Fruit fly (Drosophila melanogaster) whole organism: ENCODE data around the gene Six4.

Experiments
- CG8478 ChIP-seq: fragments of >200 bp; optimal IDR thresholded peaks from 2 replicates; lab custom pipeline; 2018; ENCODE audit warnings: inconsistent platforms
- Dll ChIP-seq: fragments of >200 bp; optimal IDR thresholded peaks from 2 replicates; lab custom pipeline; 2017
- EcR ChIP-seq, 2 experiments: fragments of >200 bp; optimal IDR thresholded peaks; 2 replicates each; lab custom pipeline; 2017; ENCODE audit warnings: missing biosample characterization in 2 of 2, missing genetic modification characterization in 2 of 2, missing genetic modification reagents in 2 of 2
- pan ChIP-seq: fragments of >200 bp; optimal IDR thresholded peaks from 2 replicates; lab custom pipeline; 2017
- psq ChIP-seq: fragments of >200 bp; optimal IDR thresholded peaks from 2 replicates; lab custom pipeline; 2017
- usp ChIP-seq: fragments of >200 bp; optimal IDR thresholded peaks from 2 replicates; lab custom pipeline; 2017; ENCODE audit warnings: missing biosample characterization, missing genetic modification characterization, mixed read lengths

Six4 gene

dm6 chr3L:20784812-20785671, 7.5 kb downstream of the Six4 start:
- TF ChIP-seq Dll (peak; percentile 93), psq (lab: Kevin White, UChicago) (no peak), EcR (GFP tag; optimal IDR thresholded peaks at IDR 0.05; lab: Kevin White, UChicago) (no peak)

- TF ChIP-seq usp (GFP tag; lab: Kevin White, UChicago): no peak
- TF ChIP-seq Dll: peak; percentile 16
Measured at dm6 chr3L:20784394-20784793, 8.2 kb downstream of the Six4 start.

- TF ChIP-seq CG8478 (no peak), Dll (no peak), pan (no peak), psq (lab: Kevin White, UChicago) (no peak), usp (GFP tag; lab: Kevin White, UChicago) (no peak), EcR (GFP tag; optimal IDR thresholded peaks at IDR 0.05; lab: Kevin White, UChicago) (no peak)
Measured at dm6 chr3L:20778224-20779063, 14.1 kb downstream of the Six4 start, which contains the start of the genes Pex16 and Pex14. Gene Pex16 (minus strand): TSS chr3L:20778264. Gene Pex14 (plus strand): TSS chr3L:20778799.

- TF ChIP-seq usp (GFP tag; lab: Kevin White, UChicago) (no peak), CG8478 (no peak), psq (lab: Kevin White, UChicago) (no peak), pan (no peak), EcR (GFP tag; optimal IDR thresholded peaks at IDR 0.05; lab: Kevin White, UChicago) (no peak), Dll (no peak)
Measured at dm6 chr3L:20777496-20777895, 15.1 kb downstream of the Six4 start.

dm6 chr3L:20772647-20773015, 19.9 kb downstream of the Six4 start:
- TF ChIP-seq psq (lab: Kevin White, UChicago) (no peak), CG8478 (no peak), EcR (GFP tag; optimal IDR thresholded peaks at IDR 0.05; lab: Kevin White, UChicago) (no peak), Dll (no peak), pan (no peak), usp (GFP tag; lab: Kevin White, UChicago) (no peak)

dm6 chr3L:20771891-20772646, 20.5 kb downstream of the Six4 start:
- no peak for TF ChIP-seq usp (GFP tag; lab: Kevin White, UChicago)
- no peak for TF ChIP-seq psq (lab: Kevin White, UChicago)
- TF ChIP-seq EcR (GFP tag; optimal IDR thresholded peaks at IDR 0.05; lab: Kevin White, UChicago): no peak
- TF ChIP-seq pan: no peak
- TF ChIP-seq Dll: no peak
- no peak for TF ChIP-seq CG8478

dm6 chr3L:20771001-20771890, 21.3 kb downstream of the Six4 start, which contains the start of the genes CG4042 and Pitslre:
Gene CG4042 (minus strand): TSS chr3L:20771507.
Gene Pitslre (plus strand): TSS chr3L:20771528.
- TF ChIP-seq Dll: no peak
- TF ChIP-seq CG8478: no peak
- no peak for TF ChIP-seq EcR (GFP tag; optimal IDR thresholded peaks at IDR 0.05; lab: Kevin White, UChicago)
- no peak for TF ChIP-seq usp (GFP tag; lab: Kevin White, UChicago)
- no peak for TF ChIP-seq pan
- no peak for TF ChIP-seq psq (lab: Kevin White, UChicago)

- TF ChIP-seq psq (lab: Kevin White, UChicago) (no peak), usp (GFP tag; lab: Kevin White, UChicago) (no peak), CG8478 (no peak), EcR (GFP tag; optimal IDR thresholded peaks at IDR 0.05; lab: Kevin White, UChicago) (no peak)
Measured at dm6 chr3L:20769350-20769749, 23.2 kb downstream of the Six4 start, which contains the start of the genes CG4074 and CG4186. Gene CG4074 (minus strand): TSS chr3L:20769500. Gene CG4186 (plus strand): TSS chr3L:20769586.

dm6 chr3L:20767227-20767626, 25.4 kb downstream of the Six4 start:
- TF ChIP-seq psq (lab: Kevin White, UChicago) (no peak), pan (no peak), usp (GFP tag; lab: Kevin White, UChicago) (no peak), CG8478 (no peak), Dll (no peak), EcR (GFP tag; optimal IDR thresholded peaks at IDR 0.05; lab: Kevin White, UChicago) (no peak)

- TF ChIP-seq usp (GFP tag; lab: Kevin White, UChicago) (no peak), Dll (no peak), CG8478 (no peak), psq (lab: Kevin White, UChicago) (no peak), pan (no peak), EcR (GFP tag; optimal IDR thresholded peaks at IDR 0.05; lab: Kevin White, UChicago) (no peak)
Measured at dm6 chr3L:20761482-20761881, 31.1 kb downstream of the Six4 start.

- TF ChIP-seq pan (no peak), psq (lab: Kevin White, UChicago) (no peak), usp (GFP tag; lab: Kevin White, UChicago) (no peak), Dll (no peak), EcR (GFP tag; optimal IDR thresholded peaks at IDR 0.05; lab: Kevin White, UChicago) (no peak), CG8478 (no peak)
Measured at dm6 chr3L:20758583-20758982, 34.0 kb downstream of the Six4 start, which contains the start of gene CG43251. Gene CG43251 (plus strand): TSS chr3L:20758883.
